Worm (Caenorhabditis elegans): ENCODE measurements around the gene ltd-1.

- TF ChIP-seq nhr-11 (tag; optimal IDR thresholded peaks at IDR 0.05) (no peak), mdl-1 (tag; optimal IDR thresholded peaks at IDR 0.05) (no peak), zag-1 (tag; optimal IDR thresholded peaks at IDR 0.05) (no peak), R02D3.7 (tag; optimal IDR thresholded peaks at IDR 0.05) (no peak)
Measured at ce11 chrII:8130792-8131191, 38.2 kb upstream of the ltd-1 start.
